Worm (Caenorhabditis elegans): ENCODE measurements around the gene B0361.3.

- TF ChIP-seq B0261.1 (tag; optimal IDR thresholded peaks at IDR 0.05) (no peak), attf-3 (GFP tag; conservative IDR thresholded peaks at IDR 0.05) (no peak), ama-1 (optimal IDR thresholded peaks at IDR 0.05) (no peak), ama-1 (GFP tag; optimal IDR thresholded peaks at IDR 0.05) (no peak), egrh-3 (GFP tag; IDR thresholded peaks at IDR 0.05) (no peak), ztf-28 (GFP tag; IDR thresholded peaks at IDR 0.05) (no peak), T26A5.8 (tag; optimal IDR thresholded peaks at IDR 0.05) (no peak), attf-6 (GFP tag; IDR thresholded peaks at IDR 0.05) (no peak), unc-130 (GFP tag; optimal IDR thresholded peaks at IDR 0.05) (no peak), pha-4 (tag; optimal IDR thresholded peaks at IDR 0.05) (no peak), madf-8 (GFP tag; conservative IDR thresholded peaks at IDR 0.05) (no peak), tlf-1 (GFP tag; optimal IDR thresholded peaks at IDR 0.05) (no peak), F52B5.7 (tag; optimal IDR thresholded peaks at IDR 0.05) (no peak)
Observed at ce11 chrIII:7304961-7305648, 23.8 kb downstream of the B0361.3 start.

Measured in whole organism, young adult.